Worm (Caenorhabditis elegans) whole organism, midembryonic: ENCODE measurements around the gene xrn-1.

Experiments
- T22C8.4 ChIP-seq: fragments of 200-800 bp; sonication (Bioruptor generic); IDR thresholded peaks from 2 replicates; pipeline ENCODE4 v1.3.6; 2022; ENCODE audit warnings: missing genetic modification characterization, missing compliant biosample characterization
- cog-1 ChIP-seq: sonication (generic microtip); optimal IDR thresholded peaks from 2 replicates; lab custom pipeline; 2016; ENCODE audit warnings: missing genetic modification characterization, missing compliant biosample characterization
- flt-1 ChIP-seq: fragments of 200-800 bp; sonication (Bioruptor generic); IDR thresholded peaks from 2 replicates; pipeline ENCODE4 v1.3.6; 2022; ENCODE audit warnings: missing genetic modification characterization, missing compliant biosample characterization
- klf-2 ChIP-seq: fragments of 200-800 bp; sonication (Bioruptor generic); conservative IDR thresholded peaks from 2 replicates; pipeline ENCODE4 v1.3.6; 2022; ENCODE audit warnings: missing genetic modification reagents, missing genetic modification characterization, missing compliant biosample characterization
- med-1 ChIP-seq: sonication (generic microtip); optimal IDR thresholded peaks from 2 replicates; lab custom pipeline; 2017; ENCODE audit warnings: missing genetic modification characterization, mild to moderate bottlenecking, missing compliant biosample characterization, antibody characterized with exemption, missing genetic modification reagents; ENCODE audit not compliant: insufficient read depth
- ref-1 ChIP-seq: fragments of 200-800 bp; sonication (Bioruptor generic); conservative IDR thresholded peaks from 2 replicates; pipeline ENCODE4 v1.3.6; 2022; ENCODE audit warnings: missing genetic modification reagents, missing genetic modification characterization, missing compliant biosample characterization
- tab-1 ChIP-seq: fragments of 200-800 bp; sonication (Bioruptor generic); IDR thresholded peaks from 2 replicates; pipeline ENCODE4 v1.3.6; 2022; ENCODE audit warnings: missing genetic modification characterization, missing compliant biosample characterization
- ztf-23 ChIP-seq: fragments of 200-800 bp; sonication (Bioruptor generic); IDR thresholded peaks from 2 replicates; pipeline ENCODE4 v1.3.6; 2022; ENCODE audit warnings: missing genetic modification reagents, missing genetic modification characterization, missing compliant biosample characterization
- ztf-29 ChIP-seq: fragments of 200-800 bp; sonication (Bioruptor generic); IDR thresholded peaks from 2 replicates; pipeline ENCODE4 v1.3.6; 2022; ENCODE audit warnings: missing genetic modification reagents, missing genetic modification characterization, missing compliant biosample characterization

DNA sequence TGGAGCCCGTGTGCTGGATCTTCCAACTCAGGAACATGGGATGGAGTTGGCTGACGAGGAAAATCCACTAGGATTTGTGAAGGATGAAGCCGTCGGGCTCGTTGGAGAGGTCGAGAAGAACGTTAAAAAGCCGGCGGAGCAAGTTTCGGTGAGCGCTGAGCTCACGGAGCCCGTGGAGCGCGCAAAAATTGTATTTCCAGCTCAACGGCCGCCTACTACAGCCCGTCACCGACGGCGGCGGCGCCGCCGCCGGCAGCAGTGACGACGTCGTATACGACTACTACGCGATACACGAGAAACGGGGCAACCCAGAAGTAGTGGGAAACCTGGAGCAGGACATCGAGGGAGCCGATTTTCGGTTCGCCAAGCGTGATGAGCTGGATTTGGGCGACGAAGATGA, 7.8 kb upstream of the xrn-1 start:
- no peak for TF ChIP-seq T22C8.4 (GFP tag; lab: Robert Waterston, UW)
- no peak for TF ChIP-seq klf-2 (GFP tag; lab: Robert Waterston, UW)
- TF ChIP-seq med-1 (GFP tag; lab: Kevin White, UChicago), result no peak
- no peak for TF ChIP-seq cog-1 (tag; lab: Kevin White, UChicago)
- TF ChIP-seq ztf-29, result no peak
- TF ChIP-seq flt-1 (GFP tag; lab: Robert Waterston, UW), result no peak
- TF ChIP-seq ztf-23 (GFP tag; lab: Robert Waterston, UW), result no peak
- no peak for TF ChIP-seq ref-1 (GFP tag; lab: Robert Waterston, UW)
- no peak for TF ChIP-seq tab-1
